Worm (Caenorhabditis elegans) whole organism, young adult: ENCODE data around the gene F20D12.7.
A peak's percentile ranks its signal among the peaks of the same experiment; 100 is the strongest.

Source experiments
- B0019.2 ChIP-seq: fragments of 200-800 bp; sonication (Bioruptor generic); conservative IDR thresholded peaks from 2 replicates; pipeline ENCODE4 v1.3.6; 2022; ENCODE audit warnings: missing genetic modification reagents, missing genetic modification characterization, missing compliant biosample characterization
- B0336.3 ChIP-seq: fragments of 200-800 bp; sonication (Bioruptor generic); IDR thresholded peaks from 2 replicates; pipeline ENCODE4 v1.3.6; 2022; ENCODE audit warnings: missing genetic modification characterization, missing compliant biosample characterization
- F23B12.7 ChIP-seq: sonication (generic microtip); optimal IDR thresholded peaks from 2 replicates; lab custom pipeline; 2017; ENCODE audit warnings: missing genetic modification characterization, mild to moderate bottlenecking, missing compliant biosample characterization, antibody characterized with exemption, moderate library complexity; ENCODE audit not compliant: insufficient read depth
- F55B11.4 ChIP-seq: sonication (generic microtip); optimal IDR thresholded peaks from 2 replicates; lab custom pipeline; 2016; ENCODE audit warnings: missing compliant biosample characterization, missing genetic modification characterization, borderline replicate concordance; ENCODE audit not compliant: insufficient read depth
- T07F8.4 ChIP-seq: sonication (generic microtip); optimal IDR thresholded peaks from 2 replicates; lab custom pipeline; 2016; ENCODE audit warnings: mild to moderate bottlenecking, missing genetic modification characterization, moderate library complexity, missing compliant biosample characterization
- T26A5.8 ChIP-seq: sonication (generic microtip); optimal IDR thresholded peaks from 2 replicates; lab custom pipeline; 2016; ENCODE audit warnings: missing genetic modification characterization, missing compliant biosample characterization
- Y53F4B.3 ChIP-seq: fragments of 200-800 bp; sonication (Bioruptor generic); IDR thresholded peaks from 2 replicates; pipeline ENCODE4 v1.3.6; 2022; ENCODE audit warnings: missing genetic modification reagents, missing genetic modification characterization, missing compliant biosample characterization
- ZK185.1 ChIP-seq: sonication (generic microtip); optimal IDR thresholded peaks from 2 replicates; lab custom pipeline; 2016; ENCODE audit warnings: mild to moderate bottlenecking, missing genetic modification characterization, missing compliant biosample characterization; ENCODE audit not compliant: poor library complexity, severe bottlenecking
- aptf-2 ChIP-seq: fragments of 200-800 bp; sonication (Bioruptor generic); conservative IDR thresholded peaks from 2 replicates; pipeline ENCODE4 v1.3.6; 2022; ENCODE audit warnings: missing genetic modification reagents, missing genetic modification characterization, missing compliant biosample characterization
- atf-7 ChIP-seq: sonication (generic microtip); optimal IDR thresholded peaks from 2 replicates; lab custom pipeline; 2017; ENCODE audit warnings: mild to moderate bottlenecking, missing genetic modification characterization, missing compliant biosample characterization
- cebp-1 ChIP-seq, 2 experiments: fragments of 200-800 bp in 1 of 2; sonication (Bioruptor generic) in 1 of 2; sonication (generic microtip) in 1 of 2; IDR thresholded peaks in 1 of 2; optimal IDR thresholded peaks in 1 of 2; 2 replicates each; pipeline versions ENCODE4 v1.3.6 to Lab custom; 2017 to 2022; ENCODE audit warnings: missing compliant biosample characterization in 2 of 2, missing genetic modification characterization in 2 of 2, mild to moderate bottlenecking in 1 of 2, missing genetic modification reagents in 1 of 2, moderate library complexity in 1 of 2
- cebp-2 ChIP-seq: fragments of 200-800 bp; sonication (Bioruptor generic); IDR thresholded peaks from 2 replicates; pipeline ENCODE4 v1.3.6; 2022; ENCODE audit warnings: missing genetic modification characterization, missing compliant biosample characterization
- ceh-27 ChIP-seq: fragments of 200-800 bp; sonication (Bioruptor generic); optimal IDR thresholded peaks from 2 replicates; lab custom pipeline; 2018; ENCODE audit warnings: mild to moderate bottlenecking, missing genetic modification characterization, moderate library complexity, missing compliant biosample characterization
- ceh-79 ChIP-seq: sonication (generic microtip); optimal IDR thresholded peaks from 2 replicates; lab custom pipeline; 2017; ENCODE audit warnings: mild to moderate bottlenecking, missing genetic modification characterization, missing compliant biosample characterization
- die-1 ChIP-seq: sonication (generic microtip); optimal IDR thresholded peaks from 2 replicates; lab custom pipeline; 2016; ENCODE audit warnings: missing genotype, mild to moderate bottlenecking, missing genetic modification characterization, missing compliant biosample characterization
- ekl-4 ChIP-seq: fragments of 200-800 bp; sonication (Bioruptor generic); IDR thresholded peaks from 2 replicates; pipeline ENCODE4 v1.3.6; 2022; ENCODE audit warnings: missing genetic modification reagents, missing genetic modification characterization, missing compliant biosample characterization
- him-1 ChIP-seq: sonication (generic microtip); optimal IDR thresholded peaks from 2 replicates; lab custom pipeline; 2016; ENCODE audit warnings: missing genotype, missing genetic modification reagents, missing genetic modification characterization, missing compliant biosample characterization
- lag-1 ChIP-seq: fragments of 200-800 bp; sonication (Bioruptor generic); IDR thresholded peaks from 2 replicates; pipeline ENCODE4 v1.3.6; 2022; ENCODE audit warnings: missing genetic modification reagents, missing genetic modification characterization, missing compliant biosample characterization
- lin-35 ChIP-seq, 3 experiments: fragments of 150-350 bp in 2 of 3; sonication (generic microtip) in 1 of 3; optimal IDR thresholded peaks; 2 replicates each; lab custom pipeline; 2014 to 2018; ENCODE audit warnings: missing biosample characterization in 3 of 3, missing genetic modification characterization in 3 of 3, missing genetic modification reagents in 3 of 3
- lsl-1 ChIP-seq: fragments of 200-800 bp; sonication (Bioruptor generic); optimal IDR thresholded peaks from 2 replicates; lab custom pipeline; 2018; ENCODE audit warnings: mild to moderate bottlenecking, missing genetic modification characterization, moderate library complexity, missing compliant biosample characterization
- madf-3 ChIP-seq: fragments of 200-800 bp; sonication (Bioruptor generic); IDR thresholded peaks from 2 replicates; pipeline ENCODE4 v1.3.6; 2022; ENCODE audit warnings: missing genetic modification reagents, missing genetic modification characterization, missing compliant biosample characterization
- madf-6 ChIP-seq: fragments of 200-800 bp; sonication (Bioruptor generic); IDR thresholded peaks from 2 replicates; pipeline ENCODE4 v1.3.6; 2022; ENCODE audit warnings: missing genetic modification reagents, missing genetic modification characterization, missing compliant biosample characterization
- madf-8 ChIP-seq: fragments of 200-800 bp; sonication (Bioruptor generic); conservative IDR thresholded peaks from 2 replicates; pipeline ENCODE4 v1.3.6; 2022; ENCODE audit warnings: missing genetic modification reagents, missing genetic modification characterization, missing compliant biosample characterization
- mcd-1 ChIP-seq: fragments of 200-800 bp; sonication (Bioruptor generic); IDR thresholded peaks from 2 replicates; pipeline ENCODE4 v1.3.6; 2022; ENCODE audit warnings: missing genetic modification reagents, missing genetic modification characterization, missing compliant biosample characterization
- nfya-1 ChIP-seq: sonication (generic microtip); optimal IDR thresholded peaks from 2 replicates; lab custom pipeline; 2017; ENCODE audit warnings: antibody characterized with exemption, missing compliant biosample characterization, missing genetic modification characterization, borderline replicate concordance; ENCODE audit not compliant: insufficient read depth
- nfyb-1 ChIP-seq: fragments of 200-800 bp; sonication (Bioruptor generic); IDR thresholded peaks from 2 replicates; pipeline ENCODE4 v1.3.6; 2022; ENCODE audit warnings: missing genetic modification reagents, missing genetic modification characterization, missing compliant biosample characterization
- nhr-80 ChIP-seq: sonication (generic microtip); optimal IDR thresholded peaks from 2 replicates; lab custom pipeline; 2016; ENCODE audit warnings: missing genetic modification characterization, missing compliant biosample characterization
- pbrm-1 ChIP-seq: fragments of 200-800 bp; sonication (Bioruptor generic); IDR thresholded peaks from 2 replicates; pipeline ENCODE4 v1.3.6; 2022; ENCODE audit warnings: missing genetic modification reagents, missing genetic modification characterization, missing compliant biosample characterization
- rec-8 ChIP-seq, 2 experiments: sonication (generic microtip); optimal IDR thresholded peaks; 2 replicates each; lab custom pipeline; 2016; ENCODE audit warnings: mild to moderate bottlenecking in 2 of 2, missing genetic modification characterization in 2 of 2, missing genetic modification reagents in 2 of 2, missing genotype in 2 of 2, missing biosample characterization in 1 of 2, missing compliant biosample characterization in 1 of 2, moderate library complexity in 1 of 2
- repo-1 ChIP-seq: sonication (generic microtip); optimal IDR thresholded peaks from 2 replicates; lab custom pipeline; 2017; ENCODE audit warnings: mild to moderate bottlenecking, missing genetic modification characterization, missing compliant biosample characterization
- rpc-1 ChIP-seq, 2 experiments: fragments of 150-350 bp in 1 of 2; sonication (generic microtip) in 1 of 2; optimal IDR thresholded peaks; 2 replicates each; lab custom pipeline; 2014 to 2018; ENCODE audit warnings: missing biosample characterization in 1 of 2, missing genetic modification characterization in 1 of 2, missing genetic modification reagents in 1 of 2, missing genotype in 1 of 2
- sdz-38 ChIP-seq: sonication (generic microtip); optimal IDR thresholded peaks from 2 replicates; lab custom pipeline; 2016; ENCODE audit warnings: missing genotype, missing genetic modification characterization, missing compliant biosample characterization
- snpc-1.3 ChIP-seq: sonication (generic microtip); optimal IDR thresholded peaks from 2 replicates; lab custom pipeline; 2017; ENCODE audit warnings: missing genetic modification characterization, mild to moderate bottlenecking, missing compliant biosample characterization, antibody characterized with exemption, moderate library complexity, missing genotype, missing genetic modification reagents; ENCODE audit not compliant: insufficient read depth
- snpc-3.4 ChIP-seq: sonication (generic microtip); optimal IDR thresholded peaks from 2 replicates; lab custom pipeline; 2017; ENCODE audit warnings: missing genetic modification characterization, mild to moderate bottlenecking, missing compliant biosample characterization, antibody characterized with exemption, moderate library complexity, missing genotype, missing genetic modification reagents
- snpc-4 ChIP-seq, 5 experiments: fragments of 150-350 bp in 1 of 5; sonication (generic microtip) in 4 of 5; optimal IDR thresholded peaks; 2 replicates each; lab custom pipeline; 2014 to 2018; ENCODE audit warnings: missing genetic modification characterization in 5 of 5, missing biosample characterization in 3 of 5, antibody characterized with exemption in 2 of 5, mild to moderate bottlenecking in 2 of 5, missing compliant biosample characterization in 2 of 5, missing genotype in 2 of 5, moderate library complexity in 2 of 5, missing genetic modification reagents in 1 of 5
- xnd-1 ChIP-seq: sonication (generic microtip); optimal IDR thresholded peaks from 2 replicates; lab custom pipeline; 2016; ENCODE audit warnings: missing genotype, missing genetic modification reagents, missing genetic modification characterization, missing compliant biosample characterization
- ztf-3 ChIP-seq: fragments of 200-800 bp; sonication (Bioruptor generic); optimal IDR thresholded peaks from 2 replicates; lab custom pipeline; 2018; ENCODE audit warnings: mild to moderate bottlenecking, missing genetic modification characterization, missing compliant biosample characterization

The F20D12.7 gene

ce11 chrIV:7909455-7910141 is 29.1 kb downstream of the F20D12.7 start (continued):
- TF ChIP-seq snpc-1.3, result no peak
- TF ChIP-seq madf-8 (GFP tag; lab: Robert Waterston, UW), result no peak
- 0 out of 2 replicates have a peak, but pooled peaks have one; percentile 34 for TF ChIP-seq mcd-1
- no peak for TF ChIP-seq snpc-4 (GFP tag; optimal IDR thresholded peaks at IDR 0.05; lab: Kevin White, UChicago)
- TF ChIP-seq snpc-4 (tag; optimal IDR thresholded peaks at IDR 0.05; lab: Kevin White, UChicago), result peak in 3 of 4 experiments; percentile 3 to 50 (median 6)

- TF ChIP-seq sdz-38 (tag; lab: Kevin White, UChicago), result no peak
- no peak for TF ChIP-seq rpc-1 (optimal IDR thresholded peaks at IDR 0.05; lab: Kevin White, UChicago)
- no peak for TF ChIP-seq rpc-1 (tag; optimal IDR thresholded peaks at IDR 0.05; lab: Kevin White, UChicago)
- no peak for TF ChIP-seq atf-7 (tag; lab: Kevin White, UChicago)
- TF ChIP-seq T26A5.8 (tag; lab: Kevin White, UChicago), result no peak
- no peak for TF ChIP-seq him-1
- TF ChIP-seq rec-8 (tag; optimal IDR thresholded peaks at IDR 0.05; lab: Kevin White, UChicago), result no peak
- no peak for TF ChIP-seq ceh-79
Observed at ce11 chrIV:7906643-7907042, 32.1 kb downstream of the F20D12.7 start.

ce11 chrIV:7903359-7903758 is 35.4 kb downstream of the F20D12.7 start, which contains the start of gene C49H3.6:
C49H3.6 (plus strand) TSS chrIV:7903738.
- TF ChIP-seq die-1, result no peak
- TF ChIP-seq repo-1, result no peak
- no peak for TF ChIP-seq F55B11.4
- peak; percentile 43 for TF ChIP-seq ceh-27 (GFP tag; lab: Kevin White, UChicago)
- TF ChIP-seq cebp-1 (GFP tag; IDR thresholded peaks at IDR 0.05; lab: Robert Waterston, UW), result no peak
- TF ChIP-seq cebp-1 (tag; optimal IDR thresholded peaks at IDR 0.05; lab: Kevin White, UChicago), result peak; percentile 29
- 0 out of 2 replicates have a peak, but pooled peaks have one; percentile 28 for TF ChIP-seq madf-3 (GFP tag; lab: Robert Waterston, UW)
- peak; percentile 52; the same call in 1 of the 2 replicates for TF ChIP-seq nfyb-1 (GFP tag; lab: Robert Waterston, UW)
- peak in 1 of 3 experiments; percentile 63 for TF ChIP-seq lin-35 (GFP tag; optimal IDR thresholded peaks at IDR 0.05; lab: Kevin White, UChicago)
- TF ChIP-seq madf-6 (GFP tag; lab: Robert Waterston, UW), result peak; percentile 19; the same call in 1 of the 2 replicates
- TF ChIP-seq, all 124 proteins: peak for 6

- TF ChIP-seq ekl-4 (GFP tag; lab: Robert Waterston, UW), result no peak
- TF ChIP-seq ztf-3, result no peak
- TF ChIP-seq B0336.3 (GFP tag; lab: Robert Waterston, UW), result 0 out of 2 replicates have a peak, but pooled peaks have one; percentile 22
- TF ChIP-seq madf-3 (GFP tag; lab: Robert Waterston, UW), result no peak
- TF ChIP-seq ceh-27 (GFP tag; lab: Kevin White, UChicago), result peak; percentile 30
- no peak for TF ChIP-seq snpc-4 (GFP tag; optimal IDR thresholded peaks at IDR 0.05; lab: Kevin White, UChicago)
- peak in 3 of 4 experiments; percentile 50 to 59 (median 51) for TF ChIP-seq snpc-4 (tag; optimal IDR thresholded peaks at IDR 0.05; lab: Kevin White, UChicago)
- TF ChIP-seq B0019.2 (GFP tag; lab: Robert Waterston, UW), result no peak
- peak; percentile 65 for TF ChIP-seq lsl-1 (GFP tag; lab: Kevin White, UChicago)
- no peak for TF ChIP-seq xnd-1 (tag; lab: Kevin White, UChicago)
- no peak for TF ChIP-seq mcd-1
- peak; percentile 56 for TF ChIP-seq ZK185.1 (tag; lab: Kevin White, UChicago)
- TF ChIP-seq T07F8.4, result no peak
- TF ChIP-seq pbrm-1 (GFP tag; lab: Robert Waterston, UW), result no peak
- TF ChIP-seq madf-6 (GFP tag; lab: Robert Waterston, UW), result peak; percentile 61; the same call in 1 of the 2 replicates
- TF ChIP-seq nhr-80 (tag; lab: Kevin White, UChicago), result peak; percentile 23
- TF ChIP-seq lag-1, result no peak
- no peak for TF ChIP-seq repo-1
- TF ChIP-seq aptf-2, result no peak
- no peak for TF ChIP-seq cebp-2 (GFP tag; lab: Robert Waterston, UW)
- no peak for TF ChIP-seq nfya-1 (tag; lab: Kevin White, UChicago)
- TF ChIP-seq snpc-3.4 (tag; lab: Kevin White, UChicago), result peak; percentile 11
- no peak for TF ChIP-seq ceh-79
- TF ChIP-seq Y53F4B.3 (GFP tag; lab: Robert Waterston, UW), result no peak
- peak; percentile 55 for TF ChIP-seq F23B12.7 (tag; lab: Kevin White, UChicago)
Observed at ce11 chrIV:7902221-7902904, 36.4 kb downstream of the F20D12.7 start, which contains the start of gene arp-11. arp-11 (minus strand) TSS chrIV:7902271.
